Fruit fly (Drosophila melanogaster) whole organism, embryonic: ENCODE data around the gene CG10804.
A peak's percentile ranks its signal among the peaks of the same experiment; 100 is the strongest.

Experiments
- ATbp ChIP-seq: fragments of 200-800 bp; sonication (Bioruptor generic); optimal IDR thresholded peaks from 2 replicates; lab custom pipeline; 2017; ENCODE audit warnings: missing biosample characterization, mild to moderate bottlenecking, missing genetic modification characterization, missing genetic modification reagents
- Asciz ChIP-seq: fragments of 200-800 bp; sonication (Bioruptor generic); optimal IDR thresholded peaks from 2 replicates; lab custom pipeline; 2017; ENCODE audit warnings: missing biosample characterization, mild to moderate bottlenecking, missing genetic modification characterization, missing genetic modification reagents
- B-H1 ChIP-seq: fragments of 200-800 bp; sonication (Bioruptor generic); IDR thresholded peaks from 3 replicates; pipeline ENCODE4 v1.3.6; 2022; ENCODE audit warnings: missing biosample characterization, missing genetic modification characterization
- Bdp1 ChIP-seq: fragments of 200-800 bp; sonication (Bioruptor generic); optimal IDR thresholded peaks from 3 replicates; lab custom pipeline; 2016; ENCODE audit warnings: missing biosample characterization, missing genetic modification characterization
- CG10267 ChIP-seq: fragments of 200-800 bp; sonication (Bioruptor generic); optimal IDR thresholded peaks from 2 replicates; lab custom pipeline; 2018; ENCODE audit warnings: missing biosample characterization, mild to moderate bottlenecking, missing genetic modification characterization, moderate library complexity
- CG12942 ChIP-seq: fragments of 200-800 bp; sonication (Bioruptor generic); optimal IDR thresholded peaks from 3 replicates; lab custom pipeline; 2016; ENCODE audit warnings: missing biosample characterization, missing genetic modification characterization
- CG14441 ChIP-seq: fragments of 200-800 bp; sonication (Bioruptor generic); IDR thresholded peaks from 2 replicates; pipeline ENCODE4 v1.3.6; 2022; ENCODE audit warnings: missing biosample characterization, missing genetic modification characterization
- CG15696 ChIP-seq: fragments of 200-800 bp; sonication (Bioruptor generic); optimal IDR thresholded peaks from 2 replicates; lab custom pipeline; 2019; ENCODE audit warnings: missing biosample characterization, mild to moderate bottlenecking, missing genetic modification characterization, moderate library complexity
- CG1647 ChIP-seq: fragments of 200-800 bp; sonication (Bioruptor generic); optimal IDR thresholded peaks from 3 replicates; lab custom pipeline; 2016; ENCODE audit warnings: missing biosample characterization, missing genetic modification characterization
- CG16815 ChIP-seq: fragments of 200-800 bp; sonication (Bioruptor generic); optimal IDR thresholded peaks from 3 replicates; lab custom pipeline; 2017; ENCODE audit warnings: missing biosample characterization, mild to moderate bottlenecking, missing genetic modification characterization
- CG18619 ChIP-seq: fragments of 200-800 bp; sonication (Bioruptor generic); optimal IDR thresholded peaks from 3 replicates; lab custom pipeline; 2017; ENCODE audit warnings: missing biosample characterization, mild to moderate bottlenecking, missing genetic modification characterization
- CG2120 ChIP-seq: fragments of 200-800 bp; sonication (Bioruptor generic); optimal IDR thresholded peaks from 3 replicates; lab custom pipeline; 2016; ENCODE audit warnings: missing biosample characterization, missing genetic modification characterization
- CG32772 ChIP-seq: fragments of 200-800 bp; sonication (Bioruptor generic); IDR thresholded peaks from 2 replicates; pipeline ENCODE4 v1.3.6; 2022; ENCODE audit warnings: missing biosample characterization, missing genetic modification characterization
- CG34422 ChIP-seq: fragments of 200-800 bp; sonication (Bioruptor generic); IDR thresholded peaks from 3 replicates; pipeline ENCODE4 v1.3.6; 2022; ENCODE audit warnings: missing biosample characterization, missing genetic modification characterization
- CG4617 ChIP-seq: fragments of 200-800 bp; sonication (Bioruptor generic); optimal IDR thresholded peaks from 3 replicates; lab custom pipeline; 2016; ENCODE audit warnings: missing biosample characterization, missing genetic modification characterization, borderline replicate concordance
- CG6689 ChIP-seq: fragments of 200-800 bp; sonication (Bioruptor generic); IDR thresholded peaks from 2 replicates; pipeline ENCODE4 v1.3.6; 2022; ENCODE audit warnings: missing biosample characterization, missing genetic modification characterization
- CG7271 ChIP-seq: fragments of 200-800 bp; sonication (Bioruptor generic); optimal IDR thresholded peaks from 2 replicates; lab custom pipeline; 2018; ENCODE audit warnings: missing biosample characterization, mild to moderate bottlenecking, missing genetic modification characterization, moderate library complexity
- CG9876 ChIP-seq: fragments of 200-800 bp; sonication (Bioruptor generic); optimal IDR thresholded peaks from 2 replicates; lab custom pipeline; 2016; ENCODE audit warnings: missing biosample characterization, missing genetic modification characterization
- Camta ChIP-seq: fragments of 200-800 bp; sonication (Bioruptor generic); optimal IDR thresholded peaks from 2 replicates; lab custom pipeline; 2016; ENCODE audit warnings: missing biosample characterization, missing genetic modification characterization
- CrebB ChIP-seq: fragments of 200-800 bp; sonication (Bioruptor generic); optimal IDR thresholded peaks from 3 replicates; lab custom pipeline; 2018; ENCODE audit warnings: missing biosample characterization, mild to moderate bottlenecking, missing genetic modification characterization
- Ets97D ChIP-seq: fragments of 200-800 bp; sonication (Bioruptor generic); optimal IDR thresholded peaks from 3 replicates; lab custom pipeline; 2016; ENCODE audit warnings: missing biosample characterization, missing genetic modification characterization
- GATAe ChIP-seq: fragments of 200-800 bp; sonication (Bioruptor generic); conservative IDR thresholded peaks from 2 replicates; pipeline ENCODE4 v1.3.6; 2022; ENCODE audit warnings: missing biosample characterization, missing genetic modification characterization
- Gsc ChIP-seq: fragments of 200-800 bp; sonication (Bioruptor generic); IDR thresholded peaks from 2 replicates; pipeline ENCODE4 v1.3.6; 2022; ENCODE audit warnings: missing biosample characterization, missing genetic modification characterization
- Hsf ChIP-seq: fragments of 200-800 bp; sonication (Bioruptor generic); optimal IDR thresholded peaks from 3 replicates; lab custom pipeline; 2016; ENCODE audit warnings: missing biosample characterization, missing genetic modification characterization
- Jarid2 ChIP-seq: fragments of 200-800 bp; sonication (Bioruptor generic); optimal IDR thresholded peaks from 3 replicates; lab custom pipeline; 2017; ENCODE audit warnings: mild to moderate bottlenecking, missing biosample characterization, missing genetic modification reagents, missing genetic modification characterization
- MESR4 ChIP-seq: fragments of 200-800 bp; sonication (Bioruptor generic); optimal IDR thresholded peaks from 2 replicates; lab custom pipeline; 2018; ENCODE audit warnings: missing biosample characterization, mild to moderate bottlenecking, missing genetic modification characterization, moderate library complexity
- Med ChIP-seq: fragments of 200-800 bp; sonication (Bioruptor generic); peaks from one replicate; lab custom pipeline; 2016; ENCODE audit warnings: missing biosample characterization, missing genetic modification characterization, mild to moderate bottlenecking, inconsistent platforms, moderate library complexity
- Meics ChIP-seq: fragments of 200-800 bp; sonication (Bioruptor generic); optimal IDR thresholded peaks from 2 replicates; lab custom pipeline; 2017; ENCODE audit warnings: missing biosample characterization, mild to moderate bottlenecking, missing genetic modification characterization
- Taf1 ChIP-seq: fragments of 200-800 bp; sonication (Bioruptor generic); IDR thresholded peaks from 2 replicates; pipeline ENCODE4 v1.3.6; 2022; ENCODE audit warnings: missing biosample characterization, missing genetic modification characterization
- Vsx1 ChIP-seq: fragments of 200-800 bp; sonication (Bioruptor generic); optimal IDR thresholded peaks from 2 replicates; lab custom pipeline; 2017; ENCODE audit warnings: missing biosample characterization, mild to moderate bottlenecking, missing genetic modification characterization, missing genetic modification reagents
- crol ChIP-seq: fragments of 200-800 bp; sonication (Bioruptor generic); IDR thresholded peaks from 2 replicates; pipeline ENCODE4 v1.3.6; 2022; ENCODE audit warnings: missing biosample characterization, missing genetic modification characterization
- crp ChIP-seq, 2 experiments: fragments of 200-800 bp; sonication (Bioruptor generic); optimal IDR thresholded peaks; 2 replicates in 1 of 2; 3 replicates in 1 of 2; lab custom pipeline; 2017; ENCODE audit warnings: missing biosample characterization in 2 of 2, missing genetic modification characterization in 2 of 2, mild to moderate bottlenecking in 1 of 2, moderate library complexity in 1 of 2
- dmrt99B ChIP-seq: fragments of 200-800 bp; sonication (Bioruptor generic); optimal IDR thresholded peaks from 2 replicates; lab custom pipeline; 2018; ENCODE audit warnings: missing biosample characterization, mild to moderate bottlenecking, missing genetic modification characterization, moderate library complexity
- fu2 ChIP-seq: fragments of 200-800 bp; sonication (Bioruptor generic); optimal IDR thresholded peaks from 2 replicates; lab custom pipeline; 2016; ENCODE audit warnings: missing biosample characterization, missing genetic modification characterization
- hb ChIP-seq: fragments of 200-800 bp; sonication (Bioruptor generic); IDR thresholded peaks from 3 replicates; pipeline ENCODE4 v1.3.6; 2022; ENCODE audit warnings: missing biosample characterization, missing genetic modification characterization; ENCODE audit not compliant: partially characterized antibody
- her ChIP-seq: fragments of 200-800 bp; sonication (Bioruptor generic); optimal IDR thresholded peaks from 2 replicates; lab custom pipeline; 2016; ENCODE audit warnings: missing biosample characterization, missing genetic modification characterization
- lola ChIP-seq, 3 experiments: fragments of >200 bp in 2 of 3; fragments of 200-800 bp in 1 of 3; sonication (Bioruptor generic) in 1 of 3; optimal IDR thresholded peaks; 2 replicates each; lab custom pipeline; 2017 to 2019; ENCODE audit warnings: missing biosample characterization in 3 of 3, missing genetic modification characterization in 3 of 3, mild to moderate bottlenecking in 1 of 3, moderate library complexity in 1 of 3
- pb ChIP-seq: fragments of 200-800 bp; sonication (Bioruptor generic); optimal IDR thresholded peaks from 3 replicates; lab custom pipeline; 2016; ENCODE audit warnings: missing biosample characterization, missing genetic modification characterization
- pum ChIP-seq: fragments of 200-800 bp; sonication (Bioruptor generic); optimal IDR thresholded peaks from 2 replicates; lab custom pipeline; 2016; ENCODE audit warnings: missing biosample characterization, missing genetic modification characterization
- ranshi ChIP-seq: fragments of 200-800 bp; sonication (Bioruptor generic); IDR thresholded peaks from 2 replicates; pipeline ENCODE4 v1.3.6; 2022; ENCODE audit warnings: missing biosample characterization, missing genetic modification characterization
- sc ChIP-seq, 3 experiments: fragments of >200 bp in 2 of 3; fragments of 200-800 bp in 1 of 3; sonication (Bioruptor generic) in 1 of 3; optimal IDR thresholded peaks; 2 replicates in 2 of 3; 3 replicates in 1 of 3; lab custom pipeline; 2017; ENCODE audit warnings: mild to moderate bottlenecking in 1 of 3, missing biosample characterization in 1 of 3, missing genetic modification characterization in 1 of 3, missing genetic modification reagents in 1 of 3
- sim ChIP-seq: fragments of 200-800 bp; sonication (Bioruptor generic); IDR thresholded peaks from 2 replicates; pipeline ENCODE4 v1.3.6; 2022; ENCODE audit warnings: missing biosample characterization, missing genetic modification characterization
- ssp ChIP-seq: fragments of 200-800 bp; sonication (Bioruptor generic); IDR thresholded peaks from 2 replicates; pipeline ENCODE4 v1.3.6; 2022; ENCODE audit warnings: missing biosample characterization, missing genetic modification characterization
- tin ChIP-seq: fragments of 200-800 bp; sonication (Bioruptor generic); optimal IDR thresholded peaks from 3 replicates; lab custom pipeline; 2016; ENCODE audit warnings: missing biosample characterization, missing genetic modification characterization
- ttk ChIP-seq: fragments of 200-800 bp; sonication (Bioruptor generic); IDR thresholded peaks from 2 replicates; pipeline ENCODE4 v2.1.2; 2022; ENCODE audit warnings: missing biosample characterization, missing genetic modification characterization
- tup ChIP-seq: fragments of 200-800 bp; sonication (Bioruptor generic); optimal IDR thresholded peaks from 2 replicates; lab custom pipeline; 2016; ENCODE audit warnings: missing biosample characterization, mild to moderate bottlenecking, missing genetic modification characterization, moderate library complexity
- vvl ChIP-seq: fragments of 200-800 bp; sonication (Bioruptor generic); IDR thresholded peaks from 2 replicates; pipeline ENCODE4 v1.3.6; 2022; ENCODE audit warnings: missing biosample characterization, missing genetic modification characterization
- wdn ChIP-seq: fragments of 200-800 bp; sonication (Bioruptor generic); IDR thresholded peaks from 2 replicates; pipeline ENCODE4 v1.3.6; 2022; ENCODE audit warnings: missing biosample characterization, missing genetic modification characterization
- zen2 ChIP-seq: fragments of 200-800 bp; sonication (Bioruptor generic); IDR thresholded peaks from 3 replicates; pipeline ENCODE4 v1.3.6; 2022; ENCODE audit warnings: missing biosample characterization, missing genetic modification characterization; ENCODE audit not compliant: partially characterized antibody
- zfh2 ChIP-seq: fragments of 200-800 bp; sonication (Bioruptor generic); optimal IDR thresholded peaks from 2 replicates; lab custom pipeline; 2016; ENCODE audit warnings: missing biosample characterization, missing genetic modification characterization

Gene CG10804

DNA sequence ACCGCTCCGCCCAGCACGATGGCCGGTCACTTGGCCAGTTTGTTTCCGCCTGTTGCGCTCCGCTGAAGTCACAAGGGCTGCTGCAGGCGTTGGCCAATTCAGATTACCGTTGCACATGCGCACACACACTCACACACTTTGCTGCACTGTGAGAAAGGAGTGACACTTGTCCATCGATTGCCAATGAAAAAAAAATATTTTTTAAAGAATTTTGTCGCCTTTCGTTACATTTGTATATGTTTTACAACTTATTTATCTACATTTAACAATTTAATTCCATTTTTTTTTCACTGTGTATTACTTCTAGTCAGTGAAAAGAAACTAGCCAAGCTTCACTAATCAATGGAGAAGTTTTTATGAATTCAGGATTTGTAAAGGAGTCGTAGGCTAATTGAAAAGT, 6.1 kb downstream of the CG10804 start (continued):
- peak; percentile 24 for TF ChIP-seq CG12942 (GFP tag; lab: Kevin White, UChicago)
- TF ChIP-seq CG1647: peak; percentile 3
- TF ChIP-seq Hsf (GFP tag; lab: Kevin White, UChicago): peak; percentile 21
- peak; percentile 14 for TF ChIP-seq Asciz (GFP tag; lab: Kevin White, UChicago)
- TF ChIP-seq Meics (GFP tag; lab: Kevin White, UChicago): no peak
- TF ChIP-seq Bdp1: no peak
- 0 out of 3 replicates have a peak, but pooled peaks have one; percentile 17 for TF ChIP-seq B-H1 (GFP tag; lab: Robert Waterston, UW)
- no peak for TF ChIP-seq zen2 (GFP tag; lab: Robert Waterston, UW)
- no peak for TF ChIP-seq CrebB (tag; lab: Kevin White, UChicago)
- 0 out of 2 replicates have a peak, but pooled peaks have one; percentile 34 for TF ChIP-seq sim
- no peak for TF ChIP-seq fu2 (GFP tag; lab: Kevin White, UChicago)
- peak; percentile 22; the same call in 1 of the 2 replicates for TF ChIP-seq Gsc
- TF ChIP-seq crp (GFP tag; optimal IDR thresholded peaks at IDR 0.05; lab: Kevin White, UChicago): no peak
- TF ChIP-seq CG18619 (GFP tag; lab: Kevin White, UChicago): no peak
- TF ChIP-seq ttk: peak; percentile 63
- no peak for TF ChIP-seq CG4617 (GFP tag; lab: Kevin White, UChicago)
- no peak for TF ChIP-seq hb (GFP tag; lab: Robert Waterston, UW)
- TF ChIP-seq Med (GFP tag; lab: Kevin White, UChicago): peak; percentile 78
- TF ChIP-seq Jarid2 (GFP tag; lab: Kevin White, UChicago): no peak
- peak; percentile 69 for TF ChIP-seq CG32772 (GFP tag; lab: Robert Waterston, UW)
- TF ChIP-seq CG9876 (GFP tag; lab: Kevin White, UChicago): no peak
- peak; percentile 5 for TF ChIP-seq Vsx1 (GFP tag; lab: Kevin White, UChicago)
- TF ChIP-seq crol (GFP tag; lab: Robert Waterston, UW): no peak
- TF ChIP-seq sc (optimal IDR thresholded peaks at IDR 0.05; lab: Kevin White, UChicago): no peak
- peak; percentile 50 for TF ChIP-seq sc (GFP tag; optimal IDR thresholded peaks at IDR 0.05; lab: Kevin White, UChicago)
- peak; percentile 8 for TF ChIP-seq Ets97D (GFP tag; lab: Kevin White, UChicago)
- TF ChIP-seq ssp (GFP tag; lab: Robert Waterston, UW): 0 out of 2 replicates have a peak, but pooled peaks have one; percentile 6
- TF ChIP-seq Camta: peak; percentile 28
- TF ChIP-seq CG34422 (GFP tag; lab: Robert Waterston, UW): no peak
- TF ChIP-seq wdn (GFP tag; lab: Robert Waterston, UW): no peak
- no peak for TF ChIP-seq Taf1 (GFP tag; lab: Robert Waterston, UW)
- no peak for TF ChIP-seq tup (GFP tag; lab: Kevin White, UChicago)
- TF ChIP-seq CG16815: peak; percentile 7
- TF ChIP-seq GATAe (GFP tag; lab: Robert Waterston, UW): no peak
- peak in 1 of 3 experiments; percentile 59 for TF ChIP-seq lola (GFP tag; optimal IDR thresholded peaks at IDR 0.05; lab: Kevin White, UChicago)
- peak; percentile 20 for TF ChIP-seq CG15696 (tag; lab: Kevin White, UChicago)
- TF ChIP-seq CG6689 (GFP tag; lab: Robert Waterston, UW): peak; percentile 53; the same call in 1 of the 2 replicates
- peak; percentile 57 for TF ChIP-seq dmrt99B (tag; lab: Kevin White, UChicago)
- peak; percentile 27; the same call in 1 of the 2 replicates for TF ChIP-seq ranshi (GFP tag; lab: Robert Waterston, UW)
- 0 out of 2 replicates have a peak, but pooled peaks have one; percentile 24 for TF ChIP-seq vvl (GFP tag; lab: Robert Waterston, UW)
- TF ChIP-seq CG2120 (GFP tag; lab: Kevin White, UChicago): no peak
- TF ChIP-seq her (GFP tag; lab: Kevin White, UChicago): no peak
- peak; percentile 5 for TF ChIP-seq tin
- no peak for TF ChIP-seq MESR4 (GFP tag; lab: Kevin White, UChicago)
- TF ChIP-seq pum (GFP tag; lab: Kevin White, UChicago): peak; percentile 6
- peak; percentile 33; the same call in 1 of the 2 replicates for TF ChIP-seq CG14441 (GFP tag; lab: Robert Waterston, UW)
- no peak for TF ChIP-seq CG7271 (tag; lab: Kevin White, UChicago)
- TF ChIP-seq CG10267 (tag; lab: Kevin White, UChicago): peak; percentile 31
- peak; percentile 21 for TF ChIP-seq ATbp (GFP tag; lab: Kevin White, UChicago)
- no peak for TF ChIP-seq zfh2 (GFP tag; lab: Kevin White, UChicago)
- TF ChIP-seq pb: no peak
